Worm (Caenorhabditis elegans) whole organism, young adult: ENCODE measurements around the gene chtb-1.

ENCODE experiments used
- T26A5.8 ChIP-seq: sonication (generic microtip); optimal IDR thresholded peaks from 2 replicates; lab custom pipeline; 2016; ENCODE audit warnings: missing genetic modification characterization, missing compliant biosample characterization
- ceh-27 ChIP-seq: fragments of 200-800 bp; sonication (Bioruptor generic); optimal IDR thresholded peaks from 2 replicates; lab custom pipeline; 2018; ENCODE audit warnings: mild to moderate bottlenecking, missing genetic modification characterization, moderate library complexity, missing compliant biosample characterization

ce11 chrIII:9401036-9401435 lies 45.8 kb upstream of the chtb-1 start, which contains the start of gene nlp-48:
- TF ChIP-seq ceh-27 (GFP tag; lab: Kevin White, UChicago) (no peak), T26A5.8 (tag; lab: Kevin White, UChicago) (no peak)
